Fruit fly (Drosophila melanogaster): ENCODE data around the gene Lcp65Ab1.

DNA sequence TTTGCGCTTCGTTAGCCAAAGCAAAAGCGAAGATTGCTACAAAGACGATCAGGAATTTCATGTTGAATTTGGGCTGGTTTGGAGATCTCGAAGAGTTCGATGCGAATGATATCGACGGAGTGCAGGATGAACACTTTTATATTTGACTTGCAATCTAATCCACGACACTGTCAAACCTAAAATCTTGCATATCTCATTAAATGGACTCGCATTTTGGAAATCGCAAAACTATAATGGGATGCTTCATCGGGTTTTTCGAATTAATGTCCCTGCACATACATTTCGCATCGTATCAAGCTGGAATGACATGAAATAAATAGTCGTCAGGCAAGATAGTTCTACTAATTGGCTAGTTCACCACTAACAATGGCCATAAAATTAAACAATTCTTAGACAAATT is 11.3 kb upstream of the Lcp65Ab1 start, which contains the start of gene Lcp65Ae:
- TF ChIP-seq usp (GFP tag; optimal IDR thresholded peaks at IDR 0.05) (no peak), pan (optimal IDR thresholded peaks at IDR 0.05) (no peak), Dll (optimal IDR thresholded peaks at IDR 0.05) (no peak), psq (optimal IDR thresholded peaks at IDR 0.05) (no peak), EcR (GFP tag; optimal IDR thresholded peaks at IDR 0.05) (no peak)
